Worm (Caenorhabditis elegans): ENCODE data around the gene dhhc-9.

Gene dhhc-9

ce11 chrX:2433805-2434204, 32.0 kb upstream of the dhhc-9 start:
- TF ChIP-seq rbr-2 (tag; optimal IDR thresholded peaks at IDR 0.05) = no peak
- no peak for TF ChIP-seq nhr-41 (GFP tag; IDR thresholded peaks at IDR 0.05)
- no peak for TF ChIP-seq T20F7.1 (GFP tag; optimal IDR thresholded peaks at IDR 0.05)
- no peak for TF ChIP-seq vab-7 (GFP tag; IDR thresholded peaks at IDR 0.05)
- TF ChIP-seq F49E8.2 (tag; optimal IDR thresholded peaks at IDR 0.05; ENCODE audit: borderline replicate concordance) = no peak
- TF ChIP-seq daf-8 (GFP tag; IDR thresholded peaks at IDR 0.05) = no peak
- TF ChIP-seq ceh-32 (tag; optimal IDR thresholded peaks at IDR 0.05; ENCODE audit: poor library complexity) = no peak
- no peak for TF ChIP-seq F44E2.7 (GFP tag; IDR thresholded peaks at IDR 0.05)
- TF ChIP-seq nhr-28 (tag; optimal IDR thresholded peaks at IDR 0.05) = no peak
- TF ChIP-seq hlh-30 (tag; optimal IDR thresholded peaks at IDR 0.05; ENCODE audit: insufficient read depth) = peak; percentile 61
- no peak for TF ChIP-seq ceh-20 (GFP tag; IDR thresholded peaks at IDR 0.05)
- TF ChIP-seq aly-2 (tag; optimal IDR thresholded peaks at IDR 0.05) = no peak
- TF ChIP-seq arid-1 (GFP tag; conservative IDR thresholded peaks at IDR 0.05) = no peak
- TF ChIP-seq F26F4.8 (GFP tag; conservative IDR thresholded peaks at IDR 0.05) = no peak
- peak; percentile 28 for TF ChIP-seq F10B5.3 (tag; optimal IDR thresholded peaks at IDR 0.05)
- TF ChIP-seq hlh-11 (tag; optimal IDR thresholded peaks at IDR 0.05) = peak; percentile 26
- peak in 1 of 2 experiments; percentile 64 for TF ChIP-seq unc-62 (GFP tag; optimal IDR thresholded peaks at IDR 0.05 in 1 of 2)
- no peak for TF ChIP-seq unc-62 (tag; optimal IDR thresholded peaks at IDR 0.05)
- no peak for TF ChIP-seq duxl-1 (tag; optimal IDR thresholded peaks at IDR 0.05; ENCODE audit: poor library complexity)
- no peak for TF ChIP-seq jun-1 (tag; optimal IDR thresholded peaks at IDR 0.05)
- no peak for TF ChIP-seq daf-16 (GFP tag; optimal IDR thresholded peaks at IDR 0.05)
- no peak for TF ChIP-seq daf-16 (tag; optimal IDR thresholded peaks at IDR 0.05)
- TF ChIP-seq tag-97 (GFP tag; IDR thresholded peaks at IDR 0.05) = no peak
- TF ChIP-seq nhr-48 (tag; optimal IDR thresholded peaks at IDR 0.05) = no peak
- no peak for TF ChIP-seq zag-1 (tag; optimal IDR thresholded peaks at IDR 0.05)
- TF ChIP-seq set-16 (GFP tag; IDR thresholded peaks at IDR 0.05) = no peak
- no peak for TF ChIP-seq nhr-25 (tag; optimal IDR thresholded peaks at IDR 0.05; ENCODE audit: borderline replicate concordance, insufficient read depth)

DNA sequence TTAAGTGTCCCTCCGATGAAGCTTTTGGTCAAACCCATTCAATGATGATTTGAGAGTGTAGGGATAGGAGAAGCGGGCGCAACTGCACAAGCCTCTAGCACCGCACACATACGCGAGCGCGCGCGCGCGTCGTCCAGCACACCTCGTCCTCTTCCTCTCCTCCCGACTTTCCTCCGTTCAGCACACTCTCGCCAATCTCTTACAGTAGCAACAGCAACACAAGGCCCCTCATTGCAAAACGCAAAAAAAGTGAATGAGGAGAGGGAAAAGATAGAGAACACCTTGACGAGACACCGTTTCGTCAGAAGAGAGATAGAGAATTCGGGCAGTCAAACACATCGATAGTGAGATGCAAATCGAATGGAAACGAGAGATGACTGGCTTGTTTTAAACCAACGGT, 30.6 kb upstream of the dhhc-9 start:
- 0 out of 2 replicates have a peak, but pooled peaks have one; percentile 27 for TF ChIP-seq lin-1 (GFP tag; IDR thresholded peaks at IDR 0.05)
- peak; percentile 47 for TF ChIP-seq nhr-6 (tag; optimal IDR thresholded peaks at IDR 0.05)
- peak in 1 of 2 experiments; percentile 59 for TF ChIP-seq lsy-2 (tag; optimal IDR thresholded peaks at IDR 0.05)
- no peak for TF ChIP-seq php-3 (GFP tag; IDR thresholded peaks at IDR 0.05)
- TF ChIP-seq nhr-77 (tag; optimal IDR thresholded peaks at IDR 0.05) = peak; percentile 23
- TF ChIP-seq R02D3.7 (tag; optimal IDR thresholded peaks at IDR 0.05) = no peak
- peak; percentile 58 for TF ChIP-seq madf-9 (GFP tag; conservative IDR thresholded peaks at IDR 0.05)
- TF ChIP-seq rbr-2 (tag; optimal IDR thresholded peaks at IDR 0.05) = peak; percentile 51
- TF ChIP-seq lin-15B (tag; optimal IDR thresholded peaks at IDR 0.05) = no peak
- TF ChIP-seq nhr-111 (GFP tag; optimal IDR thresholded peaks at IDR 0.05) = no peak
- no peak for TF ChIP-seq sdz-12 (GFP tag; optimal IDR thresholded peaks at IDR 0.05)
- peak; percentile 1 for TF ChIP-seq nhr-11 (tag; optimal IDR thresholded peaks at IDR 0.05)
- no peak for TF ChIP-seq tra-1 (GFP tag; IDR thresholded peaks at IDR 0.05)
- no peak for TF ChIP-seq ceh-32 (tag; optimal IDR thresholded peaks at IDR 0.05; ENCODE audit: poor library complexity)
- TF ChIP-seq ctbp-1 (GFP tag; IDR thresholded peaks at IDR 0.05) = no peak
- peak; percentile 63 for TF ChIP-seq dmd-6 (GFP tag; IDR thresholded peaks at IDR 0.05)
- TF ChIP-seq hlh-30 (tag; optimal IDR thresholded peaks at IDR 0.05; ENCODE audit: insufficient read depth) = peak; percentile 59
- peak; percentile 83 for TF ChIP-seq mep-1 (tag; optimal IDR thresholded peaks at IDR 0.05)
- TF ChIP-seq unc-62 (GFP tag; optimal IDR thresholded peaks at IDR 0.05 in 1 of 2) = no peak
- TF ChIP-seq unc-62 (tag; optimal IDR thresholded peaks at IDR 0.05) = no peak
- TF ChIP-seq hif-1 (tag; optimal IDR thresholded peaks at IDR 0.05) = peak in 1 of 2 experiments; percentile 16
- TF ChIP-seq hlh-11 (tag; optimal IDR thresholded peaks at IDR 0.05) = peak; percentile 87
- no peak for TF ChIP-seq ZK546.5 (tag; optimal IDR thresholded peaks at IDR 0.05)
- TF ChIP-seq dve-1 (tag; optimal IDR thresholded peaks at IDR 0.05; ENCODE audit: insufficient read depth) = peak; percentile 84
- TF ChIP-seq ztf-11 (tag; optimal IDR thresholded peaks at IDR 0.05) = no peak
- TF ChIP-seq pqm-1 (tag; optimal IDR thresholded peaks at IDR 0.05) = peak; percentile 50
- peak; percentile 83 for TF ChIP-seq mxl-3 (GFP tag; optimal IDR thresholded peaks at IDR 0.05)
- TF ChIP-seq ceh-28 (tag; optimal IDR thresholded peaks at IDR 0.05) = no peak
- TF ChIP-seq hmg-1.1 (GFP tag; IDR thresholded peaks at IDR 0.05) = no peak
